Worm (Caenorhabditis elegans) whole organism, mixed stage, embryonic: ENCODE results near the gene srx-77.

Experiments used
- M03D4.4 ChIP-seq: sonication (generic microtip); optimal IDR thresholded peaks from 2 replicates; lab custom pipeline; 2017; ENCODE audit warnings: mild to moderate bottlenecking, missing genetic modification characterization, missing compliant biosample characterization
- cnd-1 ChIP-seq: fragments of 200-800 bp; sonication (Bioruptor generic); optimal IDR thresholded peaks from 2 replicates; lab custom pipeline; 2018; ENCODE audit warnings: mild to moderate bottlenecking, missing genetic modification characterization, missing compliant biosample characterization
- ham-2 ChIP-seq: fragments of 200-800 bp; sonication (Bioruptor generic); optimal IDR thresholded peaks from 2 replicates; lab custom pipeline; 2018; ENCODE audit warnings: mild to moderate bottlenecking, missing genetic modification characterization, missing compliant biosample characterization
- lsy-2 ChIP-seq: fragments of 150-350 bp; optimal IDR thresholded peaks from 2 replicates; lab custom pipeline; 2014; ENCODE audit warnings: missing biosample characterization, missing genetic modification characterization
- nhr-237 ChIP-seq: fragments of 150-350 bp; optimal IDR thresholded peaks from 2 replicates; lab custom pipeline; 2014; ENCODE audit warnings: missing biosample characterization, missing genetic modification characterization
- nhr-28 ChIP-seq: fragments of 150-350 bp; optimal IDR thresholded peaks from 2 replicates; lab custom pipeline; 2014; ENCODE audit warnings: missing biosample characterization, missing genetic modification characterization
- nhr-76 ChIP-seq: sonication (generic microtip); optimal IDR thresholded peaks from 2 replicates; lab custom pipeline; 2017; ENCODE audit warnings: missing biosample characterization, missing genetic modification characterization
- snpc-4 ChIP-seq: fragments of 150-350 bp; optimal IDR thresholded peaks from 2 replicates; lab custom pipeline; 2014; ENCODE audit warnings: missing biosample characterization, missing genetic modification characterization

DNA sequence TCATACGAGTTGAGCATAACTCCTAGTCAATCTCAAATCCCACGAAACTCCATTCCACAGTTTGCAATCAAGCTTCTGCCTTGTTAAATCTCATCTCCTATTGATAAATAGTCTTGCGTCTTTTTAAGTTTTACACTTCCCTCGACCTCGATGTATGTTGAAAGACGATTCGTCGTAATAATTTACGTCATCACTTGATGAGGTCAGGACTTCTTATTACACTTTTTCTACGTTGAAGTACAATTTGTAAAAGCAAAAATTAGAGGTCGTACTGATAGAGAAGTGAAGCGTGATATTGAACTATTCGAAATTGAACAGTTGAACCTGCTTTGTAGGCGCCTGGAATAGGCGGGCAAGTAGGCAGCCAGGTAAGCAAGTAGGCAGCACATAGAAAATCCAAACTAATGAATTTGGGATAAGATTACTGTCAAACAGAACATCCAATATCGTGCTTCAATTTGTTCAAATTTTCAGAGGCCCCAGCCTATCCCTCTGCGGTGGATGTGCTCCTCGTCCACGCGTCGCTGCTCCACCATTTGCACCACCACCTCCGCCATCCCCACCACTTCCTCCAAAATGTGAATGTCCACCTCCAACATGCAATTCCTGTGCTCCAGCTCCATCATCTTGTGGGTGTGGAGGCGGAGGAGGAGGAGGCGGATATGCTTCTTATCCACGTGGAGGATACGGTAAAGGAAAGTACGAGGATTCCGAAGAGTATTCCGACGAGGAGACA lies 18.7 kb downstream of the srx-77 start:
- TF ChIP-seq snpc-4 (tag; lab: Kevin White, UChicago) (no peak), nhr-237 (tag; lab: Kevin White, UChicago) (no peak), lsy-2 (tag; lab: Kevin White, UChicago) (no peak), nhr-76 (tag; lab: Kevin White, UChicago) (no peak), M03D4.4 (no peak), nhr-28 (tag; lab: Kevin White, UChicago) (no peak), cnd-1 (tag; lab: Kevin White, UChicago) (no peak), ham-2 (GFP tag; lab: Kevin White, UChicago) (no peak)
